Worm (Caenorhabditis elegans): Measurements from ENCODE around the gene R02F11.3.
A peak's percentile ranks its signal among the peaks of the same experiment; 100 is the strongest.

The R02F11.3 gene

DNA sequence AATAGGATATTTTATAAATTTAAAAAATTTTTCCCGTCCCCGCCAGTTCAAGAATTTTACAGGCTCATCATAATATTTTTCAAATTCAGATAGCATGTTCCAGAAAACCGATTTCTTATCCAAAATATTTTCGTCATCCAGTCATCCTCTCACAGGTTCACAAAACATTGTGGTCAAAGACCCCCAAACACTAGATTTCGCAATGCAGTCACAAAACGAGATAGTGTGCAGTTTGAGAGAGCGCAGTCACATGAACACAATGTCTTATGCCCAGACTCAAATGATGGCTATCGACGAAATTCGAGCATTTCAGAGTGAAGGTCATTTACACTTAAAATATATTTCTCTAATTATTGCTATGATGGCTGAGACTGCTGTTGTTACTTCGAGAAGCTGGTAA lies 38.8 kb upstream of the R02F11.3 start, which contains the start of gene abhd-5.2 (continued):
- peak; percentile 3 for TF ChIP-seq pqm-1 (tag; optimal IDR thresholded peaks at IDR 0.05)
- TF ChIP-seq zip-11 (GFP tag; IDR thresholded peaks at IDR 0.05): no peak
- TF ChIP-seq hlh-30 (tag; optimal IDR thresholded peaks at IDR 0.05; ENCODE audit: insufficient read depth): peak; percentile 99
- no peak for TF ChIP-seq aha-1 (tag)
- no peak for TF ChIP-seq nhr-76 (tag; optimal IDR thresholded peaks at IDR 0.05)
- no peak for TF ChIP-seq daf-19 (GFP tag; conservative IDR thresholded peaks at IDR 0.05)
- TF ChIP-seq dmd-6 (GFP tag; IDR thresholded peaks at IDR 0.05): peak; percentile 47; the same call in 1 of the 2 replicates
- TF ChIP-seq aly-2 (tag; optimal IDR thresholded peaks at IDR 0.05): no peak
- no peak for TF ChIP-seq madf-5 (GFP tag; IDR thresholded peaks at IDR 0.05)
- TF ChIP-seq dmd-8 (GFP tag; IDR thresholded peaks at IDR 0.05): no peak
- TF ChIP-seq daf-12 (tag; optimal IDR thresholded peaks at IDR 0.05): no peak
- no peak for TF ChIP-seq nhr-237 (tag; optimal IDR thresholded peaks at IDR 0.05)
- TF ChIP-seq zip-2 (tag; optimal IDR thresholded peaks at IDR 0.05): no peak
- TF ChIP-seq nhr-111 (GFP tag; optimal IDR thresholded peaks at IDR 0.05): no peak
- no peak for TF ChIP-seq D1046.2 (GFP tag; IDR thresholded peaks at IDR 0.05)
- TF ChIP-seq R02D3.7 (tag; optimal IDR thresholded peaks at IDR 0.05): no peak
- no peak for TF ChIP-seq Y5F2A.4 (GFP tag; optimal IDR thresholded peaks at IDR 0.05)
- TF ChIP-seq lin-1 (GFP tag; IDR thresholded peaks at IDR 0.05): no peak
- TF ChIP-seq hif-1 (tag; optimal IDR thresholded peaks at IDR 0.05): peak in 1 of 2 experiments; percentile 6
- peak; percentile 53 for TF ChIP-seq mep-1 (tag; optimal IDR thresholded peaks at IDR 0.05)
- no peak for TF ChIP-seq ceh-44 (GFP tag; IDR thresholded peaks at IDR 0.05)
- TF ChIP-seq Y105C5A.15 (GFP tag; IDR thresholded peaks at IDR 0.05): no peak
- no peak for TF ChIP-seq arid-1 (GFP tag; conservative IDR thresholded peaks at IDR 0.05)
- TF ChIP-seq ztf-7 (tag; optimal IDR thresholded peaks at IDR 0.05): no peak
- no peak for TF ChIP-seq lin-38 (GFP tag; IDR thresholded peaks at IDR 0.05)
- TF ChIP-seq lin-29 (GFP tag; IDR thresholded peaks at IDR 0.05): no peak
- peak in 1 of 2 experiments; percentile 67 for TF ChIP-seq unc-62 (GFP tag; optimal IDR thresholded peaks at IDR 0.05 in 1 of 2)
- TF ChIP-seq unc-62 (tag; optimal IDR thresholded peaks at IDR 0.05): no peak
- no peak for TF ChIP-seq T20F7.1 (GFP tag; optimal IDR thresholded peaks at IDR 0.05)
- no peak for TF ChIP-seq egl-43 (GFP tag; IDR thresholded peaks at IDR 0.05)
- no peak for TF ChIP-seq lim-7 (GFP tag; IDR thresholded peaks at IDR 0.05)
- no peak for TF ChIP-seq nhr-6 (tag; optimal IDR thresholded peaks at IDR 0.05)
- peak; percentile 19 for TF ChIP-seq nhr-11 (tag; optimal IDR thresholded peaks at IDR 0.05)
- no peak for TF ChIP-seq nhr-48 (tag; optimal IDR thresholded peaks at IDR 0.05)
- TF ChIP-seq Y75B8A.6 (GFP tag; IDR thresholded peaks at IDR 0.05): no peak
- no peak for TF ChIP-seq gei-8 (GFP tag; optimal IDR thresholded peaks at IDR 0.05)
- TF ChIP-seq ceh-62 (tag; optimal IDR thresholded peaks at IDR 0.05): no peak
- peak; percentile 22 for TF ChIP-seq nhr-77 (tag; optimal IDR thresholded peaks at IDR 0.05)
- no peak for TF ChIP-seq lir-3 (tag; optimal IDR thresholded peaks at IDR 0.05)
- TF ChIP-seq daf-16 (GFP tag; optimal IDR thresholded peaks at IDR 0.05): peak in 1 of 2 experiments; percentile 83
- peak; percentile 51 for TF ChIP-seq daf-16 (tag; optimal IDR thresholded peaks at IDR 0.05)
- no peak for TF ChIP-seq daf-8 (GFP tag; IDR thresholded peaks at IDR 0.05)
- no peak for TF ChIP-seq F44E2.7 (GFP tag; IDR thresholded peaks at IDR 0.05)
- TF ChIP-seq ctbp-1 (GFP tag; IDR thresholded peaks at IDR 0.05): no peak
- no peak for TF ChIP-seq set-16 (GFP tag; IDR thresholded peaks at IDR 0.05)
- no peak for TF ChIP-seq Y48G9A.11 (GFP tag; IDR thresholded peaks at IDR 0.05)
- no peak for TF ChIP-seq fos-1 (tag; optimal IDR thresholded peaks at IDR 0.05)
- TF ChIP-seq mxl-2 (GFP tag; conservative IDR thresholded peaks at IDR 0.05): no peak
- no peak for TF ChIP-seq F26F4.8 (GFP tag; conservative IDR thresholded peaks at IDR 0.05)
